Fruit fly (Drosophila melanogaster) whole organism, embryonic: Measurements from ENCODE around the gene CG7766.

Source experiments
- Bgb ChIP-seq: fragments of 200-800 bp; sonication (Bioruptor generic); IDR thresholded peaks from 2 replicates; pipeline ENCODE4 v1.3.6; 2022; ENCODE audit warnings: missing biosample characterization, missing genetic modification characterization; ENCODE audit not compliant: partially characterized antibody
- CG10147 ChIP-seq: fragments of 200-800 bp; sonication (Bioruptor generic); optimal IDR thresholded peaks from 2 replicates; lab custom pipeline; 2019; ENCODE audit warnings: missing biosample characterization, mild to moderate bottlenecking, missing genetic modification characterization, moderate library complexity
- CG10274 ChIP-seq: fragments of 200-800 bp; sonication (Bioruptor generic); optimal IDR thresholded peaks from 3 replicates; lab custom pipeline; 2017; ENCODE audit warnings: missing biosample characterization, mild to moderate bottlenecking, missing genetic modification characterization
- CG10321 ChIP-seq: fragments of 200-800 bp; sonication (Bioruptor generic); IDR thresholded peaks from 2 replicates; pipeline ENCODE4 v1.3.6; 2022; ENCODE audit warnings: missing biosample characterization, missing genetic modification characterization
- CG10543 ChIP-seq: fragments of 200-800 bp; sonication (Bioruptor generic); optimal IDR thresholded peaks from 3 replicates; lab custom pipeline; 2017; ENCODE audit warnings: missing biosample characterization, mild to moderate bottlenecking, missing genetic modification characterization, moderate library complexity
- CG10565 ChIP-seq: fragments of 200-800 bp; sonication (Bioruptor generic); optimal IDR thresholded peaks from 3 replicates; lab custom pipeline; 2016; ENCODE audit warnings: missing biosample characterization, mild to moderate bottlenecking, missing genetic modification characterization
- CG1529 ChIP-seq: fragments of 200-800 bp; sonication (Bioruptor generic); optimal IDR thresholded peaks from 3 replicates; lab custom pipeline; 2018; ENCODE audit warnings: missing biosample characterization, missing genetic modification characterization
- CG1647 ChIP-seq: fragments of 200-800 bp; sonication (Bioruptor generic); optimal IDR thresholded peaks from 3 replicates; lab custom pipeline; 2016; ENCODE audit warnings: missing biosample characterization, missing genetic modification characterization
- CG17568 ChIP-seq: fragments of 200-800 bp; sonication (Bioruptor generic); optimal IDR thresholded peaks from 2 replicates; lab custom pipeline; 2018; ENCODE audit warnings: missing biosample characterization, mild to moderate bottlenecking, missing genetic modification characterization, moderate library complexity
- CG2120 ChIP-seq: fragments of 200-800 bp; sonication (Bioruptor generic); optimal IDR thresholded peaks from 3 replicates; lab custom pipeline; 2016; ENCODE audit warnings: missing biosample characterization, missing genetic modification characterization
- CG2202 ChIP-seq: fragments of 200-800 bp; sonication (Bioruptor generic); optimal IDR thresholded peaks from 2 replicates; lab custom pipeline; 2018; ENCODE audit warnings: missing biosample characterization, mild to moderate bottlenecking, missing genetic modification characterization
- CG32532 ChIP-seq: fragments of 200-800 bp; sonication (Bioruptor generic); IDR thresholded peaks from 2 replicates; pipeline ENCODE4 v1.3.6; 2022; ENCODE audit warnings: missing biosample characterization, missing genetic modification characterization
- CG42726 ChIP-seq: fragments of 200-800 bp; sonication (Bioruptor generic); IDR thresholded peaks from 2 replicates; pipeline ENCODE4 v1.3.6; 2022; ENCODE audit warnings: missing biosample characterization, missing genetic modification characterization; ENCODE audit not compliant: partially characterized antibody
- CG4404 ChIP-seq: fragments of 200-800 bp; sonication (Bioruptor generic); IDR thresholded peaks from 2 replicates; pipeline ENCODE4 v1.3.6; 2022; ENCODE audit warnings: missing biosample characterization, missing genetic modification characterization
- CG8089 ChIP-seq: fragments of 200-800 bp; sonication (Bioruptor generic); optimal IDR thresholded peaks from 3 replicates; lab custom pipeline; 2016; ENCODE audit warnings: missing biosample characterization, missing genetic modification characterization
- CG8359 ChIP-seq: fragments of 200-800 bp; sonication (Bioruptor generic); optimal IDR thresholded peaks from 2 replicates; lab custom pipeline; 2017; ENCODE audit warnings: missing biosample characterization, mild to moderate bottlenecking, missing genetic modification characterization, borderline replicate concordance
- CG9817 ChIP-seq: fragments of 200-800 bp; sonication (Bioruptor generic); optimal IDR thresholded peaks from 2 replicates; lab custom pipeline; 2018; ENCODE audit warnings: missing biosample characterization, mild to moderate bottlenecking, missing genetic modification characterization, moderate library complexity
- Doc2 ChIP-seq: fragments of 200-800 bp; sonication (Bioruptor generic); IDR thresholded peaks from 2 replicates; pipeline ENCODE4 v1.3.6; 2022; ENCODE audit warnings: missing biosample characterization, missing genetic modification characterization
- Ets65A ChIP-seq: fragments of 200-800 bp; sonication (Bioruptor generic); peaks from one replicate; lab custom pipeline; 2016; ENCODE audit warnings: missing biosample characterization, missing genetic modification characterization
- HHEX ChIP-seq: fragments of 200-800 bp; sonication (Bioruptor generic); optimal IDR thresholded peaks from 3 replicates; lab custom pipeline; 2017; ENCODE audit warnings: missing biosample characterization, mild to moderate bottlenecking, missing genetic modification characterization, missing genetic modification reagents
- Hey ChIP-seq: fragments of 200-800 bp; sonication (Bioruptor generic); optimal IDR thresholded peaks from 3 replicates; lab custom pipeline; 2018; ENCODE audit warnings: missing biosample characterization, mild to moderate bottlenecking, missing genetic modification characterization
- MBD-R2 ChIP-seq: fragments of 200-800 bp; sonication (Bioruptor generic); IDR thresholded peaks from 2 replicates; pipeline ENCODE4 v1.3.6; 2022; ENCODE audit warnings: missing biosample characterization, missing genetic modification characterization
- Mrtf ChIP-seq: fragments of 200-800 bp; sonication (Bioruptor generic); IDR thresholded peaks from 3 replicates; pipeline ENCODE4 v1.3.6; 2022; ENCODE audit warnings: missing biosample characterization, missing genetic modification characterization
- NC2α ChIP-seq: fragments of 200-800 bp; sonication (Bioruptor generic); optimal IDR thresholded peaks from 2 replicates; lab custom pipeline; 2016; ENCODE audit warnings: missing biosample characterization, missing genetic modification characterization
- NfI ChIP-seq: fragments of 200-800 bp; sonication (Bioruptor generic); optimal IDR thresholded peaks from 3 replicates; lab custom pipeline; 2018; ENCODE audit warnings: missing biosample characterization, mild to moderate bottlenecking, missing genetic modification characterization, moderate library complexity
- Sox102F ChIP-seq: fragments of 200-800 bp; sonication (Bioruptor generic); optimal IDR thresholded peaks from 2 replicates; lab custom pipeline; 2018; ENCODE audit warnings: missing biosample characterization, mild to moderate bottlenecking, missing genetic modification characterization, moderate library complexity
- Sry-δ ChIP-seq: fragments of 200-800 bp; sonication (Bioruptor generic); optimal IDR thresholded peaks from 2 replicates; lab custom pipeline; 2016; ENCODE audit warnings: missing biosample characterization, missing genetic modification characterization
- Usf ChIP-seq: fragments of 200-800 bp; sonication (Bioruptor generic); optimal IDR thresholded peaks from 2 replicates; lab custom pipeline; 2017; ENCODE audit warnings: missing genotype, missing biosample characterization, missing genetic modification characterization
- cad ChIP-seq: fragments of >200 bp; optimal IDR thresholded peaks from 2 replicates; lab custom pipeline; 2017; ENCODE audit warnings: missing biosample characterization, missing genetic modification characterization
- cas ChIP-seq: fragments of 200-800 bp; sonication (Bioruptor generic); IDR thresholded peaks from 2 replicates; pipeline ENCODE4 v1.3.6; 2022; ENCODE audit warnings: missing biosample characterization, missing genetic modification characterization
- eyg ChIP-seq: fragments of 200-800 bp; sonication (Bioruptor generic); optimal IDR thresholded peaks from 3 replicates; lab custom pipeline; 2016; ENCODE audit warnings: missing biosample characterization, missing genetic modification characterization
- fru ChIP-seq: fragments of >200 bp; optimal IDR thresholded peaks from 2 replicates; lab custom pipeline; 2017
- hkb ChIP-seq, 2 experiments: fragments of 200-800 bp in 1 of 2; fragments of >200 bp in 1 of 2; sonication (Bioruptor generic) in 1 of 2; IDR thresholded peaks in 1 of 2; optimal IDR thresholded peaks in 1 of 2; 2 replicates each; pipeline versions ENCODE4 v1.3.6 to Lab custom; 2017 to 2022; ENCODE audit warnings: missing biosample characterization in 1 of 2, missing genetic modification characterization in 1 of 2
- lola ChIP-seq, 3 experiments: fragments of >200 bp in 2 of 3; fragments of 200-800 bp in 1 of 3; sonication (Bioruptor generic) in 1 of 3; optimal IDR thresholded peaks; 2 replicates each; lab custom pipeline; 2017 to 2019; ENCODE audit warnings: missing biosample characterization in 3 of 3, missing genetic modification characterization in 3 of 3, mild to moderate bottlenecking in 1 of 3, moderate library complexity in 1 of 3
- maf-S ChIP-seq: fragments of 200-800 bp; sonication (Bioruptor generic); optimal IDR thresholded peaks from 2 replicates; lab custom pipeline; 2016; ENCODE audit warnings: missing biosample characterization, missing genetic modification characterization
- nom ChIP-seq: fragments of 200-800 bp; sonication (Bioruptor generic); optimal IDR thresholded peaks from 2 replicates; lab custom pipeline; 2017; ENCODE audit warnings: missing biosample characterization, missing genetic modification characterization, mild to moderate bottlenecking, moderate library complexity, missing genetic modification reagents
- pan ChIP-seq, 4 experiments: fragments of >200 bp in 3 of 4; fragments of 200-800 bp in 1 of 4; sonication (Bioruptor generic) in 1 of 4; optimal IDR thresholded peaks in 3 of 4; IDR thresholded peaks in 1 of 4; 2 replicates each; pipeline versions ENCODE4 v1.3.6 to Lab custom; 2017 to 2022; ENCODE audit warnings: missing biosample characterization in 2 of 4, missing genetic modification characterization in 2 of 4, mixed read lengths in 1 of 4
- schlank ChIP-seq: fragments of 200-800 bp; sonication (Bioruptor generic); optimal IDR thresholded peaks from 2 replicates; lab custom pipeline; 2018; ENCODE audit warnings: missing biosample characterization, mild to moderate bottlenecking, missing genetic modification characterization
- vvl ChIP-seq: fragments of 200-800 bp; sonication (Bioruptor generic); IDR thresholded peaks from 2 replicates; pipeline ENCODE4 v1.3.6; 2022; ENCODE audit warnings: missing biosample characterization, missing genetic modification characterization

The CG7766 gene

dm6 chrX:9067754-9068477 lies 35.6 kb downstream of the CG7766 start, which contains the start of gene CG15365 (continued):
- no peak for TF ChIP-seq NfI (GFP tag; lab: Kevin White, UChicago)
- TF ChIP-seq CG10543: no peak
- peak; percentile 50; the same call in 1 of the 2 replicates for TF ChIP-seq Bgb (GFP tag; lab: Robert Waterston, UW)
- no peak for TF ChIP-seq CG10321 (GFP tag; lab: Robert Waterston, UW)
- peak; percentile 21; the same call in 1 of the 2 replicates for TF ChIP-seq vvl
- no peak for TF ChIP-seq HHEX (GFP tag; lab: Kevin White, UChicago)
- TF ChIP-seq Ets65A (GFP tag; lab: Kevin White, UChicago): peak; percentile 64
- no peak for TF ChIP-seq CG10274 (GFP tag; lab: Kevin White, UChicago)
- TF ChIP-seq CG32532 (GFP tag; lab: Robert Waterston, UW): no peak
- TF ChIP-seq Sry-δ (GFP tag; lab: Kevin White, UChicago): no peak
- no peak for TF ChIP-seq maf-S (GFP tag; lab: Kevin White, UChicago)
- TF ChIP-seq eyg: no peak
- TF ChIP-seq cas: no peak
- TF ChIP-seq CG10147: no peak
- no peak for TF ChIP-seq CG9817 (tag; lab: Kevin White, UChicago)
- peak; percentile 15 for TF ChIP-seq nom (GFP tag; lab: Kevin White, UChicago)
- no peak for TF ChIP-seq Sox102F (GFP tag; lab: Kevin White, UChicago)
- TF ChIP-seq NC2α (GFP tag; lab: Kevin White, UChicago): no peak
- TF ChIP-seq Mrtf (GFP tag; lab: Robert Waterston, UW): no peak
- TF ChIP-seq cad (GFP tag; lab: Kevin White, UChicago): no peak
- no peak for TF ChIP-seq CG10565 (GFP tag; lab: Kevin White, UChicago)
- TF ChIP-seq CG4404 (GFP tag; lab: Robert Waterston, UW): no peak
- no peak for TF ChIP-seq CG2202
- TF ChIP-seq CG1647 (GFP tag; lab: Kevin White, UChicago): no peak
- TF ChIP-seq Hey (tag; lab: Kevin White, UChicago): no peak
- TF ChIP-seq hkb (optimal IDR thresholded peaks at IDR 0.05; lab: Kevin White, UChicago): no peak
- no peak for TF ChIP-seq hkb (GFP tag; IDR thresholded peaks at IDR 0.05; lab: Robert Waterston, UW)
- TF ChIP-seq schlank (tag; lab: Kevin White, UChicago): no peak
- no peak for TF ChIP-seq CG17568
- no peak for TF ChIP-seq CG2120 (GFP tag; lab: Kevin White, UChicago)
- TF ChIP-seq CG8089: no peak
- no peak for TF ChIP-seq fru (lab: Kevin White, UChicago)
- TF ChIP-seq pan (optimal IDR thresholded peaks at IDR 0.05; lab: Kevin White, UChicago): no peak
- TF ChIP-seq pan (GFP tag; optimal IDR thresholded peaks at IDR 0.05 in 1 of 2, IDR thresholded peaks at IDR 0.05 in 1 of 2): peak in 1 of 2 experiments; percentile 32
- no peak for TF ChIP-seq lola (GFP tag; optimal IDR thresholded peaks at IDR 0.05; lab: Kevin White, UChicago)
- no peak for TF ChIP-seq Usf
- no peak for TF ChIP-seq CG8359 (GFP tag; lab: Kevin White, UChicago)
- TF ChIP-seq MBD-R2 (GFP tag; lab: Robert Waterston, UW): no peak
- no peak for TF ChIP-seq Doc2
- TF ChIP-seq CG1529: no peak
- TF ChIP-seq CG42726 (GFP tag; lab: Robert Waterston, UW): 0 out of 2 replicates have a peak, but pooled peaks have one; percentile 17
- TF ChIP-seq, all 482 proteins: peak for 24
